Comparison of ENCODE assay signal across 1 fruit fly cellular context in the genomic region with DNA sequence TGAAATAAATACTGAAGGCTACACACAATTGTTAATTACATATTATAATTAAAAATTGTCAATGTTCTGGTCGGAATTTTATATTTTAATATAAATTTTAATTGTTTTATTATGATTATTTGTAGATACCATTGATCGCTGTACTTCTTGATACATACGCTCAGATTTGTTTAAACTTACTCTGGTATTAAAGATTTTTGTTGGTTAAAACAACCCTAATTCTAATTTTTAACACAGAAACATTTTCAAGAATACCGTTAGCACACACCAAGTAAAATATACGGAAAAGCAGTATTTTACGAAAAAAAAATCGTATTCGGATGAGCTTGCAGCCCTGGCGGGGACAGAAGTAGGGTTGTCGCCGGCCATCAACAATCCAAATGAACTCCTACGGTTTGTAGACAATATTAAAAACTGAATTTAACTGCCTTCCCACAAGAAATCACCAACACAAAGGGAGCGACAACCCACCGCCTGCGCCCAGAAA.
A peak's percentile ranks its signal among the peaks of the same experiment; 100 is the strongest.
TF ChIP-seq lines count a peak whose summit lies in the region.

A gene (minus strand): TSS at position 223 of the 487 bp plus-strand sequence.
A gene (plus strand): TSS at position 348 of the 487 bp plus-strand sequence.
A gene (plus strand): TSS at position 348 of the 487 bp plus-strand sequence.

TF ChIP-seq in whole organism, embryonic, 481 proteins besides CTCF, POLR2A, EP300 and RAD21 (continued from another document and continues in another):
- peak; percentile 69 for TF ChIP-seq CG10979 (tag; optimal IDR thresholded peaks at IDR 0.05; lab: Kevin White, UChicago)
- peak; percentile 80 for TF ChIP-seq Ssrp (tag; optimal IDR thresholded peaks at IDR 0.05; lab: Kevin White, UChicago)
- TF ChIP-seq Usf (GFP tag; optimal IDR thresholded peaks at IDR 0.05; lab: Kevin White, UChicago): peak; percentile 47
- peak; percentile 56 for TF ChIP-seq CG10654 (GFP tag; optimal IDR thresholded peaks at IDR 0.05; lab: Kevin White, UChicago)
- TF ChIP-seq lola (GFP tag; optimal IDR thresholded peaks at IDR 0.05; lab: Kevin White, UChicago): peak in 2 of 3 experiments; percentile 65 to 75
- TF ChIP-seq CG3726 (GFP tag; IDR thresholded peaks at IDR 0.05; lab: Robert Waterston, UW): 0 out of 3 replicates have a peak, but pooled peaks have one; percentile 9
- TF ChIP-seq sens (GFP tag; lab: Kevin White, UChicago): peak; percentile 94
- peak; percentile 57 for TF ChIP-seq CG4404 (GFP tag; IDR thresholded peaks at IDR 0.05; lab: Robert Waterston, UW)
- peak; percentile 81 for TF ChIP-seq Hmr (GFP tag; optimal IDR thresholded peaks at IDR 0.05; lab: Kevin White, UChicago)
- TF ChIP-seq CG2116 (GFP tag; optimal IDR thresholded peaks at IDR 0.05; lab: Kevin White, UChicago): peak; percentile 71
- TF ChIP-seq H2.0 (GFP tag; IDR thresholded peaks at IDR 0.05; lab: Robert Waterston, UW): 0 out of 2 replicates have a peak, but pooled peaks have one; percentile 62
- TF ChIP-seq CG31388 (GFP tag; optimal IDR thresholded peaks at IDR 0.05; lab: Kevin White, UChicago): peak; percentile 65
- TF ChIP-seq zf30C (GFP tag; optimal IDR thresholded peaks at IDR 0.05; lab: Kevin White, UChicago): no peak
- TF ChIP-seq HmgZ (tag; optimal IDR thresholded peaks at IDR 0.05; lab: Kevin White, UChicago): peak; percentile 45
- peak; percentile 68 for TF ChIP-seq CG34422 (GFP tag; IDR thresholded peaks at IDR 0.05; lab: Robert Waterston, UW)
- peak; percentile 58; the same call in 2 of the 3 replicates for TF ChIP-seq Aef1 (GFP tag; IDR thresholded peaks at IDR 0.05; lab: Robert Waterston, UW)
- peak; percentile 81 for TF ChIP-seq NfI (GFP tag; optimal IDR thresholded peaks at IDR 0.05; lab: Kevin White, UChicago)
- no peak for TF ChIP-seq ATbp (GFP tag; optimal IDR thresholded peaks at IDR 0.05; lab: Kevin White, UChicago)
- TF ChIP-seq psq (GFP tag; optimal IDR thresholded peaks at IDR 0.05; lab: Kevin White, UChicago): peak; percentile 36
- no peak for TF ChIP-seq Stat92E (GFP tag; optimal IDR thresholded peaks at IDR 0.05; lab: Kevin White, UChicago)
- TF ChIP-seq rib (GFP tag; IDR thresholded peaks at IDR 0.05; lab: Robert Waterston, UW): no peak
- TF ChIP-seq dm (GFP tag; optimal IDR thresholded peaks at IDR 0.05; lab: Kevin White, UChicago): peak; percentile 28
- peak; percentile 37 for TF ChIP-seq twi (tag; optimal IDR thresholded peaks at IDR 0.05; lab: Kevin White, UChicago)
- no peak for TF ChIP-seq Dfd (GFP tag; optimal IDR thresholded peaks at IDR 0.05; lab: Kevin White, UChicago)
- TF ChIP-seq CG7357 (GFP tag; IDR thresholded peaks at IDR 0.05; lab: Robert Waterston, UW): peak; percentile 70
- peak; percentile 55; the same call in 1 of the 2 replicates for TF ChIP-seq CG17612 (GFP tag; IDR thresholded peaks at IDR 0.05; lab: Robert Waterston, UW)
- no peak for TF ChIP-seq CG7987 (GFP tag; optimal IDR thresholded peaks at IDR 0.05; lab: Kevin White, UChicago)
- TF ChIP-seq CG3838 (GFP tag; optimal IDR thresholded peaks at IDR 0.05; lab: Kevin White, UChicago): no peak
- peak; percentile 50 for TF ChIP-seq B-H2 (GFP tag; optimal IDR thresholded peaks at IDR 0.05; lab: Kevin White, UChicago)
- TF ChIP-seq CG12299 (tag; optimal IDR thresholded peaks at IDR 0.05; lab: Kevin White, UChicago): peak; percentile 36
- TF ChIP-seq dmrt99B (tag; optimal IDR thresholded peaks at IDR 0.05; lab: Kevin White, UChicago): peak; percentile 75
- peak; percentile 57 for TF ChIP-seq Spps (tag; optimal IDR thresholded peaks at IDR 0.05; lab: Kevin White, UChicago)
- peak; percentile 74 for TF ChIP-seq Sox100B (GFP tag; optimal IDR thresholded peaks at IDR 0.05; lab: Kevin White, UChicago)
- TF ChIP-seq fu2 (GFP tag; optimal IDR thresholded peaks at IDR 0.05; lab: Kevin White, UChicago): no peak
- TF ChIP-seq Hmx (GFP tag; optimal IDR thresholded peaks at IDR 0.05; lab: Kevin White, UChicago): no peak
- TF ChIP-seq bcd (GFP tag; optimal IDR thresholded peaks at IDR 0.05; lab: Kevin White, UChicago): peak; percentile 81
- TF ChIP-seq nerfin-2 (GFP tag; IDR thresholded peaks at IDR 0.05; lab: Robert Waterston, UW; ENCODE audit: partially characterized antibody): no peak
- TF ChIP-seq CG13775 (GFP tag; optimal IDR thresholded peaks at IDR 0.05; lab: Kevin White, UChicago): peak; percentile 88
- peak; percentile 38 for TF ChIP-seq CG2202 (tag; optimal IDR thresholded peaks at IDR 0.05; lab: Kevin White, UChicago)
- TF ChIP-seq Bgb (GFP tag; IDR thresholded peaks at IDR 0.05; lab: Robert Waterston, UW; ENCODE audit: partially characterized antibody): peak; percentile 21; the same call in 1 of the 2 replicates
- peak; percentile 28 for TF ChIP-seq CG3407 (GFP tag; optimal IDR thresholded peaks at IDR 0.05; lab: Kevin White, UChicago)
- TF ChIP-seq zen (tag; optimal IDR thresholded peaks at IDR 0.05; lab: Kevin White, UChicago): peak; percentile 81
- peak; percentile 23 for TF ChIP-seq maf-S (GFP tag; optimal IDR thresholded peaks at IDR 0.05; lab: Kevin White, UChicago)
- peak; percentile 81 for TF ChIP-seq Fer3 (tag; optimal IDR thresholded peaks at IDR 0.05; lab: Kevin White, UChicago)
- peak; percentile 91 for TF ChIP-seq CG6689 (GFP tag; IDR thresholded peaks at IDR 0.05; lab: Robert Waterston, UW)
- 0 out of 2 replicates have a peak, but pooled peaks have one; percentile 10 for TF ChIP-seq bbx (GFP tag; IDR thresholded peaks at IDR 0.05; lab: Robert Waterston, UW; ENCODE audit: partially characterized antibody)
- peak; percentile 72 for TF ChIP-seq Dek (tag; optimal IDR thresholded peaks at IDR 0.05; lab: Kevin White, UChicago)
- no peak for TF ChIP-seq CG15073 (GFP tag; optimal IDR thresholded peaks at IDR 0.05; lab: Kevin White, UChicago)
- TF ChIP-seq crol (GFP tag; IDR thresholded peaks at IDR 0.05; lab: Robert Waterston, UW): no peak
- TF ChIP-seq CG9437 (GFP tag; optimal IDR thresholded peaks at IDR 0.05; lab: Kevin White, UChicago): peak; percentile 71
- TF ChIP-seq CG1603 (tag; optimal IDR thresholded peaks at IDR 0.05; lab: Kevin White, UChicago): peak; percentile 53
- TF ChIP-seq vvl (GFP tag; IDR thresholded peaks at IDR 0.05; lab: Robert Waterston, UW): peak; percentile 74
- TF ChIP-seq ab (GFP tag; optimal IDR thresholded peaks at IDR 0.05; lab: Kevin White, UChicago): no peak
- TF ChIP-seq ara (GFP tag; IDR thresholded peaks at IDR 0.05; lab: Robert Waterston, UW): peak; percentile 57; the same call in 1 of the 2 replicates
- TF ChIP-seq CG13624 (GFP tag; optimal IDR thresholded peaks at IDR 0.05; lab: Kevin White, UChicago): no peak
- TF ChIP-seq Oli (tag; optimal IDR thresholded peaks at IDR 0.05; lab: Kevin White, UChicago): peak; percentile 79
- TF ChIP-seq Gug (GFP tag; IDR thresholded peaks at IDR 0.05; lab: Robert Waterston, UW): peak; percentile 51; the same call in 3 of the 4 replicates
- TF ChIP-seq z (GFP tag; IDR thresholded peaks at IDR 0.05; lab: Robert Waterston, UW): no peak
- no peak for TF ChIP-seq CG10274 (GFP tag; optimal IDR thresholded peaks at IDR 0.05; lab: Kevin White, UChicago)
- TF ChIP-seq CG17186 (GFP tag; optimal IDR thresholded peaks at IDR 0.05; lab: Kevin White, UChicago): peak; percentile 48
- TF ChIP-seq chn (GFP tag; optimal IDR thresholded peaks at IDR 0.05; lab: Kevin White, UChicago): no peak
- no peak for TF ChIP-seq CG2199 (GFP tag; IDR thresholded peaks at IDR 0.05; lab: Robert Waterston, UW)
- peak in 1 of 2 experiments; percentile 83 for TF ChIP-seq Hr51 (GFP tag; optimal IDR thresholded peaks at IDR 0.05; lab: Kevin White, UChicago)
- TF ChIP-seq Kr (GFP tag; optimal IDR thresholded peaks at IDR 0.05; lab: Kevin White, UChicago): no peak
- no peak for TF ChIP-seq emc (GFP tag; optimal IDR thresholded peaks at IDR 0.05; lab: Kevin White, UChicago)
- no peak for TF ChIP-seq Opbp (GFP tag; IDR thresholded peaks at IDR 0.05; lab: Robert Waterston, UW; ENCODE audit: partially characterized antibody)
- no peak for TF ChIP-seq CG4360 (GFP tag; IDR thresholded peaks at IDR 0.05; lab: Robert Waterston, UW)
- TF ChIP-seq Med (GFP tag; lab: Kevin White, UChicago): peak; percentile 74
- TF ChIP-seq CG7271 (tag; optimal IDR thresholded peaks at IDR 0.05; lab: Kevin White, UChicago): peak; percentile 17
- no peak for TF ChIP-seq Mes4 (GFP tag; optimal IDR thresholded peaks at IDR 0.05; lab: Kevin White, UChicago)
- TF ChIP-seq gem (tag; optimal IDR thresholded peaks at IDR 0.05; lab: Kevin White, UChicago): peak; percentile 93
- peak; percentile 84 for TF ChIP-seq CG30403 (GFP tag; optimal IDR thresholded peaks at IDR 0.05; lab: Kevin White, UChicago)
- TF ChIP-seq chm (GFP tag; IDR thresholded peaks at IDR 0.05; lab: Robert Waterston, UW): 0 out of 2 replicates have a peak, but pooled peaks have one; percentile 35
- TF ChIP-seq klu (GFP tag; IDR thresholded peaks at IDR 0.05; lab: Robert Waterston, UW): peak; percentile 61; the same call in 1 of the 2 replicates
- TF ChIP-seq grau (tag; optimal IDR thresholded peaks at IDR 0.05; lab: Kevin White, UChicago): peak; percentile 80
- TF ChIP-seq ttk (GFP tag; IDR thresholded peaks at IDR 0.05; lab: Robert Waterston, UW): no peak; the same call in 1 of the 2 replicates
- peak; percentile 25 for TF ChIP-seq pb (GFP tag; optimal IDR thresholded peaks at IDR 0.05; lab: Kevin White, UChicago)
- peak; percentile 48 for TF ChIP-seq jumu (GFP tag; optimal IDR thresholded peaks at IDR 0.05; lab: Kevin White, UChicago)
- TF ChIP-seq YL-1 (GFP tag; optimal IDR thresholded peaks at IDR 0.05; lab: Kevin White, UChicago): peak; percentile 74
- TF ChIP-seq CG17802 (tag; optimal IDR thresholded peaks at IDR 0.05; lab: Kevin White, UChicago): peak; percentile 89
- peak; percentile 66 for TF ChIP-seq Max (GFP tag; optimal IDR thresholded peaks at IDR 0.05; lab: Kevin White, UChicago)
- TF ChIP-seq Taf1 (GFP tag; IDR thresholded peaks at IDR 0.05; lab: Robert Waterston, UW): peak; percentile 40; the same call in 1 of the 2 replicates
- peak; percentile 83 for TF ChIP-seq sqz (GFP tag; optimal IDR thresholded peaks at IDR 0.05; lab: Kevin White, UChicago)
- no peak for TF ChIP-seq ems (GFP tag; optimal IDR thresholded peaks at IDR 0.05; lab: Kevin White, UChicago)
- no peak for TF ChIP-seq mirr (GFP tag; optimal IDR thresholded peaks at IDR 0.05; lab: Kevin White, UChicago)
- no peak for TF ChIP-seq CG3995 (GFP tag; optimal IDR thresholded peaks at IDR 0.05; lab: Kevin White, UChicago)
- peak in 1 of 2 experiments; percentile 77 for TF ChIP-seq bsh (GFP tag; optimal IDR thresholded peaks at IDR 0.05; lab: Kevin White, UChicago)
- TF ChIP-seq tin (GFP tag; optimal IDR thresholded peaks at IDR 0.05; lab: Kevin White, UChicago): peak; percentile 78
- peak; percentile 39 for TF ChIP-seq zfh2 (GFP tag; optimal IDR thresholded peaks at IDR 0.05; lab: Kevin White, UChicago)
- TF ChIP-seq bigmax (GFP tag; optimal IDR thresholded peaks at IDR 0.05; lab: Kevin White, UChicago): no peak
- TF ChIP-seq CG18599 (GFP tag; optimal IDR thresholded peaks at IDR 0.05; lab: Kevin White, UChicago): peak; percentile 78
- TF ChIP-seq CG18619 (GFP tag; optimal IDR thresholded peaks at IDR 0.05; lab: Kevin White, UChicago): peak; percentile 68
- peak; percentile 84 for TF ChIP-seq Sox102F (GFP tag; optimal IDR thresholded peaks at IDR 0.05; lab: Kevin White, UChicago)
- peak; percentile 89 for TF ChIP-seq CG12391 (tag; optimal IDR thresholded peaks at IDR 0.05; lab: Kevin White, UChicago)
- no peak; the same call in 1 of the 2 replicates for TF ChIP-seq Poxn (GFP tag; IDR thresholded peaks at IDR 0.05; lab: Robert Waterston, UW)
- no peak for TF ChIP-seq unc-4 (GFP tag; IDR thresholded peaks at IDR 0.05; lab: Robert Waterston, UW; ENCODE audit: partially characterized antibody)
- TF ChIP-seq peb (GFP tag; IDR thresholded peaks at IDR 0.05; lab: Robert Waterston, UW): no peak; the same call in 1 of the 2 replicates
- TF ChIP-seq Pdp1 (GFP tag; optimal IDR thresholded peaks at IDR 0.05; lab: Kevin White, UChicago): peak in 1 of 2 experiments; percentile 35
- peak; percentile 48 for TF ChIP-seq scrt (GFP tag; optimal IDR thresholded peaks at IDR 0.05; lab: Kevin White, UChicago)
- no peak for TF ChIP-seq ato (GFP tag; IDR thresholded peaks at IDR 0.05; lab: Robert Waterston, UW; ENCODE audit: partially characterized antibody)
- TF ChIP-seq cato (GFP tag; optimal IDR thresholded peaks at IDR 0.05; lab: Kevin White, UChicago; ENCODE audit: borderline replicate concordance): peak; percentile 36
- TF ChIP-seq CG10209 (GFP tag; optimal IDR thresholded peaks at IDR 0.05; lab: Kevin White, UChicago): peak; percentile 64
- TF ChIP-seq Hr39 (optimal IDR thresholded peaks at IDR 0.05; lab: Kevin White, UChicago): no peak
- TF ChIP-seq CG17912 (GFP tag; optimal IDR thresholded peaks at IDR 0.05; lab: Kevin White, UChicago): no peak
- TF ChIP-seq CG15514 (GFP tag; optimal IDR thresholded peaks at IDR 0.05; lab: Kevin White, UChicago): peak; percentile 69
- TF ChIP-seq Doc3 (GFP tag; IDR thresholded peaks at IDR 0.05; lab: Robert Waterston, UW; ENCODE audit: partially characterized antibody): no peak
- peak; percentile 82 for TF ChIP-seq CG7839 (tag; optimal IDR thresholded peaks at IDR 0.05; lab: Kevin White, UChicago)
- no peak for TF ChIP-seq Tbp (GFP tag; optimal IDR thresholded peaks at IDR 0.05; lab: Kevin White, UChicago)
- TF ChIP-seq vfl (GFP tag; optimal IDR thresholded peaks at IDR 0.05; lab: Kevin White, UChicago): no peak
- no peak for TF ChIP-seq ftz-f1 (GFP tag; optimal IDR thresholded peaks at IDR 0.05; lab: Kevin White, UChicago)
- TF ChIP-seq en (GFP tag; optimal IDR thresholded peaks at IDR 0.05; lab: Kevin White, UChicago): no peak
- no peak for TF ChIP-seq CG16863 (GFP tag; optimal IDR thresholded peaks at IDR 0.05; lab: Kevin White, UChicago)
- TF ChIP-seq da (GFP tag; optimal IDR thresholded peaks at IDR 0.05; lab: Kevin White, UChicago): no peak
- no peak for TF ChIP-seq CG4282 (GFP tag; optimal IDR thresholded peaks at IDR 0.05; lab: Kevin White, UChicago)
- no peak for TF ChIP-seq CHES-1-like (GFP tag; optimal IDR thresholded peaks at IDR 0.05; lab: Kevin White, UChicago)
- peak; percentile 23 for TF ChIP-seq shn (GFP tag; optimal IDR thresholded peaks at IDR 0.05; lab: Kevin White, UChicago)
- no peak for TF ChIP-seq CG8281 (tag; optimal IDR thresholded peaks at IDR 0.05; lab: Kevin White, UChicago)
- peak; percentile 80 for TF ChIP-seq CG14441 (GFP tag; IDR thresholded peaks at IDR 0.05; lab: Robert Waterston, UW)
- peak; percentile 87 for TF ChIP-seq unpg (GFP tag; optimal IDR thresholded peaks at IDR 0.05; lab: Kevin White, UChicago)
- no peak for TF ChIP-seq nau (GFP tag; optimal IDR thresholded peaks at IDR 0.05; lab: Kevin White, UChicago)
- TF ChIP-seq CG8359 (GFP tag; optimal IDR thresholded peaks at IDR 0.05; lab: Kevin White, UChicago; ENCODE audit: borderline replicate concordance): peak; percentile 5
- no peak for TF ChIP-seq usp (GFP tag; optimal IDR thresholded peaks at IDR 0.05; lab: Kevin White, UChicago)
